Worm (Caenorhabditis elegans) whole organism, young adult: ENCODE measurements around the gene spp-21.

Source experiments
- B0261.1 ChIP-seq: sonication (generic microtip); optimal IDR thresholded peaks from 2 replicates; lab custom pipeline; 2016; ENCODE audit warnings: mild to moderate bottlenecking, missing genetic modification characterization, moderate library complexity, missing compliant biosample characterization
- hsf-1 ChIP-seq: fragments of 200-800 bp; sonication (Bioruptor generic); IDR thresholded peaks from 2 replicates; pipeline ENCODE4 v1.3.6; 2022; ENCODE audit warnings: missing genetic modification reagents, missing genetic modification characterization, missing compliant biosample characterization
- nfya-1 ChIP-seq: sonication (generic microtip); optimal IDR thresholded peaks from 2 replicates; lab custom pipeline; 2017; ENCODE audit warnings: antibody characterized with exemption, missing compliant biosample characterization, missing genetic modification characterization, borderline replicate concordance; ENCODE audit not compliant: insufficient read depth
- nhr-27 ChIP-seq: fragments of 200-800 bp; sonication (Bioruptor generic); optimal IDR thresholded peaks from 2 replicates; lab custom pipeline; 2018; ENCODE audit warnings: mild to moderate bottlenecking, missing genetic modification characterization, moderate library complexity, missing compliant biosample characterization
- nhr-80 ChIP-seq: sonication (generic microtip); optimal IDR thresholded peaks from 2 replicates; lab custom pipeline; 2016; ENCODE audit warnings: missing genetic modification characterization, missing compliant biosample characterization
- pha-4 ChIP-seq: fragments of 150-350 bp; sonication (generic microtip); optimal IDR thresholded peaks from 2 replicates; lab custom pipeline; 2014; ENCODE audit warnings: missing biosample characterization, missing genetic modification reagents, missing genetic modification characterization
- sea-2 ChIP-seq: fragments of 200-800 bp; sonication (Bioruptor generic); IDR thresholded peaks from 2 replicates; pipeline ENCODE4 v1.3.6; 2022; ENCODE audit warnings: missing genetic modification characterization, missing compliant biosample characterization
- snpc-4 ChIP-seq, 5 experiments: fragments of 150-350 bp in 1 of 5; sonication (generic microtip) in 4 of 5; optimal IDR thresholded peaks; 2 replicates each; lab custom pipeline; 2014 to 2018; ENCODE audit warnings: missing genetic modification characterization in 5 of 5, missing biosample characterization in 3 of 5, antibody characterized with exemption in 2 of 5, mild to moderate bottlenecking in 2 of 5, missing compliant biosample characterization in 2 of 5, missing genotype in 2 of 5, moderate library complexity in 2 of 5, missing genetic modification reagents in 1 of 5
- ztf-18 ChIP-seq: sonication (generic microtip); optimal IDR thresholded peaks from 2 replicates; lab custom pipeline; 2016; ENCODE audit warnings: missing genotype, mild to moderate bottlenecking, missing genetic modification characterization, missing compliant biosample characterization
- ztf-6 ChIP-seq: fragments of 200-800 bp; sonication (Bioruptor generic); IDR thresholded peaks from 2 replicates; pipeline ENCODE4 v1.3.6; 2022; ENCODE audit warnings: missing genetic modification reagents, missing genetic modification characterization, missing compliant biosample characterization

- TF ChIP-seq sea-2 (GFP tag; lab: Robert Waterston, UW) = no peak
- TF ChIP-seq pha-4 (tag; lab: Kevin White, UChicago) = no peak
- TF ChIP-seq nhr-27 (tag; lab: Kevin White, UChicago) = no peak
- no peak for TF ChIP-seq snpc-4 (GFP tag; optimal IDR thresholded peaks at IDR 0.05; lab: Kevin White, UChicago)
- no peak for TF ChIP-seq snpc-4 (tag; optimal IDR thresholded peaks at IDR 0.05; lab: Kevin White, UChicago)
- peak; percentile 85 for TF ChIP-seq nhr-80
- TF ChIP-seq nfya-1 = no peak
- TF ChIP-seq ztf-6 (GFP tag; lab: Robert Waterston, UW) = no peak
- no peak for TF ChIP-seq ztf-18
- TF ChIP-seq B0261.1 (tag; lab: Kevin White, UChicago) = no peak
- no peak for TF ChIP-seq hsf-1 (GFP tag; lab: Robert Waterston, UW)
Observed at ce11 chrX:11499738-11500137, 9.8 kb downstream of the spp-21 start, which contains the start of gene T25C12.3.
